Comparison of ENCODE assay signal across 3 worm cellular contexts in genomic region chrIV:8528345-8528744, ce11.
A peak's percentile ranks its signal among the peaks of the same experiment; 100 is the strongest.
TF ChIP-seq lines count a peak whose summit lies in the region.

No protein-coding gene starts in this region.

TF ChIP-seq in whole organism, L1 larva, 84 proteins besides CTCF, POLR2A, EP300 and RAD21 (continued from another document and continues in another):
- TF ChIP-seq dpl-1 (GFP tag; optimal IDR thresholded peaks at IDR 0.05; lab: Kevin White, UChicago): no peak
- TF ChIP-seq irx-1 (tag; optimal IDR thresholded peaks at IDR 0.05; lab: Kevin White, UChicago): no peak
- TF ChIP-seq ceh-90 (tag; optimal IDR thresholded peaks at IDR 0.05; lab: Kevin White, UChicago): no peak
- no peak for TF ChIP-seq nhr-84 (tag; optimal IDR thresholded peaks at IDR 0.05; lab: Kevin White, UChicago)
- TF ChIP-seq C16A3.4 (tag; optimal IDR thresholded peaks at IDR 0.05; lab: Kevin White, UChicago): no peak
- TF ChIP-seq unc-98 (GFP tag; IDR thresholded peaks at IDR 0.05; lab: Robert Waterston, UW): no peak
- TF ChIP-seq jun-1 (tag; optimal IDR thresholded peaks at IDR 0.05; lab: Kevin White, UChicago): peak; percentile 31
- peak; percentile 11 for TF ChIP-seq snu-23 (GFP tag; optimal IDR thresholded peaks at IDR 0.05; lab: Kevin White, UChicago)
- TF ChIP-seq C34B4.2 (tag; optimal IDR thresholded peaks at IDR 0.05; lab: Kevin White, UChicago): no peak
- TF ChIP-seq ama-1 (optimal IDR thresholded peaks at IDR 0.05; lab: Kevin White, UChicago): no peak
- no peak for TF ChIP-seq hlh-4 (tag; optimal IDR thresholded peaks at IDR 0.05; lab: Kevin White, UChicago)
- no peak for TF ChIP-seq F16B12.6 (tag; optimal IDR thresholded peaks at IDR 0.05; lab: Kevin White, UChicago)
- no peak for TF ChIP-seq fos-1 (tag; optimal IDR thresholded peaks at IDR 0.05; lab: Kevin White, UChicago)
- TF ChIP-seq mep-1 (tag; optimal IDR thresholded peaks at IDR 0.05; lab: Kevin White, UChicago): no peak
- TF ChIP-seq skn-1 (tag; optimal IDR thresholded peaks at IDR 0.05; lab: Kevin White, UChicago): no peak
- TF ChIP-seq mdl-1 (tag; optimal IDR thresholded peaks at IDR 0.05; lab: Kevin White, UChicago): peak in 1 of 2 experiments; percentile 87
- no peak for TF ChIP-seq lin-15B (tag; optimal IDR thresholded peaks at IDR 0.05; lab: Kevin White, UChicago)
- TF ChIP-seq nhr-20 (tag; optimal IDR thresholded peaks at IDR 0.05; lab: Kevin White, UChicago): peak; percentile 72
- TF ChIP-seq efl-1 (optimal IDR thresholded peaks at IDR 0.05; lab: Kevin White, UChicago): no peak
- peak in 1 of 2 experiments; percentile 94 for TF ChIP-seq efl-1 (GFP tag; optimal IDR thresholded peaks at IDR 0.05 in 1 of 2; lab: Kevin White, UChicago)
- TF ChIP-seq aha-1 (tag; optimal IDR thresholded peaks at IDR 0.05; lab: Kevin White, UChicago): no peak
- no peak for TF ChIP-seq tlp-1 (tag; optimal IDR thresholded peaks at IDR 0.05; lab: Kevin White, UChicago)
- TF ChIP-seq C04F5.9 (tag; optimal IDR thresholded peaks at IDR 0.05; lab: Kevin White, UChicago): no peak
- no peak for TF ChIP-seq fkh-4 (tag; optimal IDR thresholded peaks at IDR 0.05; lab: Kevin White, UChicago; ENCODE audit: borderline replicate concordance)
- TF ChIP-seq sox-4 (tag; optimal IDR thresholded peaks at IDR 0.05; lab: Kevin White, UChicago): no peak
- no peak for TF ChIP-seq rnt-1 (tag; optimal IDR thresholded peaks at IDR 0.05; lab: Kevin White, UChicago)
- no peak for TF ChIP-seq zag-1 (tag; optimal IDR thresholded peaks at IDR 0.05; lab: Kevin White, UChicago)
- no peak for TF ChIP-seq dsc-1 (tag; optimal IDR thresholded peaks at IDR 0.05; lab: Kevin White, UChicago)
- TF ChIP-seq lin-14 (GFP tag; optimal IDR thresholded peaks at IDR 0.05; lab: Kevin White, UChicago): peak; percentile 65
- TF ChIP-seq unc-86 (tag; optimal IDR thresholded peaks at IDR 0.05; lab: Kevin White, UChicago): no peak
- no peak for TF ChIP-seq unc-62 (GFP tag; optimal IDR thresholded peaks at IDR 0.05; lab: Kevin White, UChicago)
- TF ChIP-seq mab-9 (GFP tag; IDR thresholded peaks at IDR 0.05; lab: Robert Waterston, UW): no peak
- no peak for TF ChIP-seq nhr-11 (tag; optimal IDR thresholded peaks at IDR 0.05; lab: Kevin White, UChicago)
- peak; percentile 32 for TF ChIP-seq ztf-4 (tag; optimal IDR thresholded peaks at IDR 0.05; lab: Kevin White, UChicago)
- TF ChIP-seq ceh-8 (GFP tag; optimal IDR thresholded peaks at IDR 0.05; lab: Kevin White, UChicago): no peak
- no peak for TF ChIP-seq nhr-28 (tag; optimal IDR thresholded peaks at IDR 0.05; lab: Kevin White, UChicago)
- TF ChIP-seq nhr-47 (tag; optimal IDR thresholded peaks at IDR 0.05; lab: Kevin White, UChicago): peak; percentile 1
- TF ChIP-seq lin-39 (tag; optimal IDR thresholded peaks at IDR 0.05; lab: Kevin White, UChicago): no peak
- no peak for TF ChIP-seq pag-3 (tag; optimal IDR thresholded peaks at IDR 0.05; lab: Kevin White, UChicago; ENCODE audit: borderline replicate concordance, insufficient read depth)
- no peak for TF ChIP-seq Y116A8C.19 (tag; optimal IDR thresholded peaks at IDR 0.05; lab: Kevin White, UChicago; ENCODE audit: borderline replicate concordance)
- peak; percentile 55 for TF ChIP-seq nhr-71 (tag; optimal IDR thresholded peaks at IDR 0.05; lab: Kevin White, UChicago)
- no peak for TF ChIP-seq ceh-82 (tag; optimal IDR thresholded peaks at IDR 0.05; lab: Kevin White, UChicago)
- no peak for TF ChIP-seq sptf-1 (tag; optimal IDR thresholded peaks at IDR 0.05; lab: Kevin White, UChicago)
- no peak for TF ChIP-seq sup-37 (GFP tag; optimal IDR thresholded peaks at IDR 0.05; lab: Kevin White, UChicago)
- no peak for TF ChIP-seq hlh-17 (GFP tag; optimal IDR thresholded peaks at IDR 0.05; lab: Kevin White, UChicago; ENCODE audit: borderline replicate concordance)

TF ChIP-seq in whole organism, L2 larva, 48 proteins besides CTCF, POLR2A, EP300 and RAD21 (continued from another document):
- TF ChIP-seq peb-1 (tag; optimal IDR thresholded peaks at IDR 0.05; lab: Kevin White, UChicago) (no peak), lin-39 (tag; optimal IDR thresholded peaks at IDR 0.05; lab: Kevin White, UChicago) (no peak), aly-2 (tag; optimal IDR thresholded peaks at IDR 0.05; lab: Kevin White, UChicago) (no peak), sma-3 (GFP tag; optimal IDR thresholded peaks at IDR 0.05; lab: Kevin White, UChicago) (peak; percentile 78), blmp-1 (tag; optimal IDR thresholded peaks at IDR 0.05; lab: Kevin White, UChicago; ENCODE audit: insufficient read depth) (no peak), ztf-4 (tag; optimal IDR thresholded peaks at IDR 0.05; lab: Kevin White, UChicago) (no peak), nhr-21 (tag; optimal IDR thresholded peaks at IDR 0.05; lab: Kevin White, UChicago) (peak; percentile 72), ztf-1 (GFP tag; conservative IDR thresholded peaks at IDR 0.05; lab: Robert Waterston, UW) (no peak), R02D3.7 (tag; optimal IDR thresholded peaks at IDR 0.05; lab: Kevin White, UChicago) (no peak), nhr-129 (tag; optimal IDR thresholded peaks at IDR 0.05; lab: Kevin White, UChicago) (peak; percentile 41), crh-2 (tag; optimal IDR thresholded peaks at IDR 0.05; lab: Kevin White, UChicago) (peak; percentile 66), elt-1 (tag; optimal IDR thresholded peaks at IDR 0.05; lab: Kevin White, UChicago) (no peak), lin-11 (tag; optimal IDR thresholded peaks at IDR 0.05; lab: Kevin White, UChicago) (no peak), dmd-4 (tag; optimal IDR thresholded peaks at IDR 0.05; lab: Kevin White, UChicago) (no peak), fos-1 (tag; optimal IDR thresholded peaks at IDR 0.05; lab: Kevin White, UChicago) (peak; percentile 73), nhr-237 (tag; optimal IDR thresholded peaks at IDR 0.05; lab: Kevin White, UChicago) (no peak), gmeb-1 (tag; optimal IDR thresholded peaks at IDR 0.05; lab: Kevin White, UChicago) (peak; percentile 38), nhr-25 (tag; optimal IDR thresholded peaks at IDR 0.05; lab: Kevin White, UChicago) (peak; percentile 58), sma-9 (GFP tag; optimal IDR thresholded peaks at IDR 0.05; lab: Kevin White, UChicago) (peak; percentile 97), sma-9 (tag; optimal IDR thresholded peaks at IDR 0.05; lab: Kevin White, UChicago) (no peak)

TF ChIP-seq in whole organism, L4 larva, 104 proteins besides CTCF, POLR2A, EP300 and RAD21 (continued from another document):
- TF ChIP-seq Y5F2A.4 (GFP tag; optimal IDR thresholded peaks at IDR 0.05; lab: Kevin White, UChicago) (no peak), mep-1 (tag; optimal IDR thresholded peaks at IDR 0.05; lab: Kevin White, UChicago) (peak; percentile 37), aly-2 (tag; optimal IDR thresholded peaks at IDR 0.05; lab: Kevin White, UChicago) (no peak), hlh-11 (tag; optimal IDR thresholded peaks at IDR 0.05; lab: Kevin White, UChicago) (peak; percentile 92), mxl-3 (GFP tag; optimal IDR thresholded peaks at IDR 0.05; lab: Kevin White, UChicago) (peak; percentile 80), mdt-29 (GFP tag; IDR thresholded peaks at IDR 0.05; lab: Robert Waterston, UW) (no peak), nhr-28 (tag; optimal IDR thresholded peaks at IDR 0.05; lab: Kevin White, UChicago) (peak; percentile 79), zag-1 (tag; optimal IDR thresholded peaks at IDR 0.05; lab: Kevin White, UChicago) (no peak), ama-1 (optimal IDR thresholded peaks at IDR 0.05; lab: Kevin White, UChicago) (peak; percentile 11), nhr-48 (tag; optimal IDR thresholded peaks at IDR 0.05; lab: Kevin White, UChicago) (peak; percentile 72), ceh-20 (GFP tag; IDR thresholded peaks at IDR 0.05; lab: Robert Waterston, UW) (0 out of 2 replicates have a peak, but pooled peaks have one; percentile 25), dmd-8 (GFP tag; IDR thresholded peaks at IDR 0.05; lab: Robert Waterston, UW) (no peak), mdl-1 (tag; optimal IDR thresholded peaks at IDR 0.05; lab: Kevin White, UChicago) (peak; percentile 5 to 85), aha-1 (tag; lab: Kevin White, UChicago) (peak; percentile 92), sdz-12 (GFP tag; optimal IDR thresholded peaks at IDR 0.05; lab: Kevin White, UChicago) (no peak), nhr-6 (tag; optimal IDR thresholded peaks at IDR 0.05; lab: Kevin White, UChicago) (no peak), snpc-1.2 (GFP tag; IDR thresholded peaks at IDR 0.05; lab: Robert Waterston, UW) (no peak), cey-2 (tag; optimal IDR thresholded peaks at IDR 0.05; lab: Kevin White, UChicago; ENCODE audit: borderline replicate concordance, insufficient read depth) (peak; percentile 81), lsy-2 (tag; optimal IDR thresholded peaks at IDR 0.05; lab: Kevin White, UChicago) (peak in 1 of 2 experiments; percentile 49), saeg-2 (GFP tag; IDR thresholded peaks at IDR 0.05; lab: Robert Waterston, UW) (0 out of 2 replicates have a peak, but pooled peaks have one; percentile 58), lin-29 (GFP tag; IDR thresholded peaks at IDR 0.05; lab: Robert Waterston, UW) (no peak), ces-1 (GFP tag; optimal IDR thresholded peaks at IDR 0.05; lab: Kevin White, UChicago) (no peak), duxl-1 (tag; optimal IDR thresholded peaks at IDR 0.05; lab: Kevin White, UChicago; ENCODE audit: poor library complexity) (peak; percentile 1), dmd-6 (GFP tag; IDR thresholded peaks at IDR 0.05; lab: Robert Waterston, UW) (peak; percentile 96), pqm-1 (tag; optimal IDR thresholded peaks at IDR 0.05; lab: Kevin White, UChicago) (peak; percentile 80), lir-3 (tag; optimal IDR thresholded peaks at IDR 0.05; lab: Kevin White, UChicago) (no peak), lin-1 (GFP tag; IDR thresholded peaks at IDR 0.05; lab: Robert Waterston, UW) (no peak), hif-1 (tag; optimal IDR thresholded peaks at IDR 0.05; lab: Kevin White, UChicago) (peak in 1 of 2 experiments; percentile 34), php-3 (GFP tag; IDR thresholded peaks at IDR 0.05; lab: Robert Waterston, UW) (peak; percentile 83), dve-1 (tag; optimal IDR thresholded peaks at IDR 0.05; lab: Kevin White, UChicago; ENCODE audit: insufficient read depth) (peak; percentile 94), ztf-11 (tag; optimal IDR thresholded peaks at IDR 0.05; lab: Kevin White, UChicago) (no peak)
